Fruit fly (Drosophila melanogaster) whole organism, wandering third instar larva: ENCODE measurements around the gene CG3106.

Experiments
- CrebA ChIP-seq: fragments of 200-800 bp; sonication (Bioruptor generic); optimal IDR thresholded peaks from 2 replicates; lab custom pipeline; 2016; ENCODE audit warnings: missing biosample characterization, mild to moderate bottlenecking, missing genetic modification characterization, borderline replicate concordance
- OdsH ChIP-seq: fragments of 200-800 bp; sonication (Bioruptor generic); optimal IDR thresholded peaks from 2 replicates; lab custom pipeline; 2016; ENCODE audit warnings: missing biosample characterization, mild to moderate bottlenecking, missing genetic modification characterization
- Rel ChIP-seq, 2 experiments: fragments of 200-800 bp; sonication (Bioruptor generic) in 1 of 2; optimal IDR thresholded peaks; 2 replicates in 1 of 2; 3 replicates in 1 of 2; lab custom pipeline; 2016 to 2019; ENCODE audit warnings: mild to moderate bottlenecking in 2 of 2, missing biosample characterization in 2 of 2, missing genetic modification characterization in 2 of 2, moderate library complexity in 1 of 2
- usp ChIP-seq: fragments of >200 bp; optimal IDR thresholded peaks from 2 replicates; lab custom pipeline; 2017; ENCODE audit warnings: missing biosample characterization, missing genetic modification characterization
- woc ChIP-seq: sonication (Bioruptor generic); optimal IDR thresholded peaks from 2 replicates; lab custom pipeline; 2016; ENCODE audit warnings: missing biosample characterization, mild to moderate bottlenecking, missing genetic modification characterization

DNA sequence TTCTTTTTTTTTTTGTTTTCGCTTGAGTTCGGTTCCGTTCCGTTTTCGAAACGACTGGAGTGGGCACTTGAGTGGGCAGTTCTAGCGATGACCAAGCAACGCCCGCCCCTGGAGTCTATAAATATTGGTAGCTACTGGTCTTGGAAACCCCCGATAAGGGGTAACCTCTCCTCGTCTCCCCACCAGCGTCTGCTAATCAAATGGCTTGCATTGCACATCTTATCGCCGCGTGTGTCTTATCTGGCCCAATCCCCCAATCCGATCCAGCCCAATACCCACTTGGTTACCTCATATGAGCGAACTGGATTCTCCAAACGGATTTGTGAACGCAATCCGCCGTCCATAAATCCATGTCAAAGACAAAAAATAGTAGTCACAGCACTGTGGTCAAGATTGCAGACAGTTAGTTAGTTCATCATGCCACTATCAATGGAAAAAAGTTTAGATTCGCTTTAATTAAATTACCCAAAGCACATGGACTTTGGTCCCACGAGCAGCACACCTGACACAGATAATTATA, at the start of gene CG3106:
- no peak for TF ChIP-seq Rel (GFP tag; optimal IDR thresholded peaks at IDR 0.05; lab: Kevin White, UChicago)
- TF ChIP-seq Rel (tag; optimal IDR thresholded peaks at IDR 0.05; lab: Kevin White, UChicago) = peak; percentile 96
- TF ChIP-seq usp = no peak
- no peak for TF ChIP-seq CrebA
- no peak for TF ChIP-seq woc (GFP tag; lab: Kevin White, UChicago)
- TF ChIP-seq OdsH (GFP tag; lab: Kevin White, UChicago) = no peak
